Worm (Caenorhabditis elegans): ENCODE data around the gene elb-1.
A peak's percentile ranks its signal among the peaks of the same experiment; 100 is the strongest.

elb-1 gene

DNA sequence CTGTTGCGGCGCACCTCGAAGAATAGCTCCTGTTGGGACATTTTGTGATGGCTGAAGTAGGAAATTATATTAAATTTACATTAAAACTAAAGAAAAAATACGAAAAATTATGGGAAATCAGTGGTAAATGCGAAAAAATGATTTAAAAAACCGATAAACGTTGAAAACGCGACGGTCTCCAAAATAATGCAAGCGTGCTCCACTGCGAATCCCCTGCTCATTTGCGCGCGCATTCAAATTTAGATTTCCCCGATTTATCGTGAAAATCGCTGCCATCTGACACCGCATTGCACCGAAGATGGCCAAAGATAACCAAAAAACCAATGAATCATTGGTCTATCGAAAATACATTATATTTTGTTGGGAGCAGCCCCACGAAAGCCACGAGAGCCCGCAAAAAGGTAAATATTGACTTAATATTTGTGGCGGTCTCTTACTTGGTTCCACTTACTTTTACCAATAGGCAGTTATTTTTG lies at the start of gene elb-1, which contains the start of gene Y41C4A.11:
TSS of gene elb-1 (minus strand) at position 51 of the 476 bp plus-strand sequence.
TSS of gene Y41C4A.11 (plus strand) at position 461 of the 476 bp plus-strand sequence.
- TF ChIP-seq cog-1 (tag; optimal IDR thresholded peaks at IDR 0.05), result no peak
- TF ChIP-seq flt-1 (GFP tag; IDR thresholded peaks at IDR 0.05), result no peak
- no peak for TF ChIP-seq tab-1 (GFP tag; IDR thresholded peaks at IDR 0.05)
- no peak for TF ChIP-seq ztf-29 (GFP tag; IDR thresholded peaks at IDR 0.05)
- no peak for TF ChIP-seq ref-1 (GFP tag; conservative IDR thresholded peaks at IDR 0.05)
- TF ChIP-seq ztf-23 (GFP tag; IDR thresholded peaks at IDR 0.05), result no peak
- no peak for TF ChIP-seq klf-2 (GFP tag; conservative IDR thresholded peaks at IDR 0.05)
- TF ChIP-seq med-1 (GFP tag; optimal IDR thresholded peaks at IDR 0.05; ENCODE audit: insufficient read depth), result no peak
- no peak for TF ChIP-seq T22C8.4 (GFP tag; IDR thresholded peaks at IDR 0.05)

DNA sequence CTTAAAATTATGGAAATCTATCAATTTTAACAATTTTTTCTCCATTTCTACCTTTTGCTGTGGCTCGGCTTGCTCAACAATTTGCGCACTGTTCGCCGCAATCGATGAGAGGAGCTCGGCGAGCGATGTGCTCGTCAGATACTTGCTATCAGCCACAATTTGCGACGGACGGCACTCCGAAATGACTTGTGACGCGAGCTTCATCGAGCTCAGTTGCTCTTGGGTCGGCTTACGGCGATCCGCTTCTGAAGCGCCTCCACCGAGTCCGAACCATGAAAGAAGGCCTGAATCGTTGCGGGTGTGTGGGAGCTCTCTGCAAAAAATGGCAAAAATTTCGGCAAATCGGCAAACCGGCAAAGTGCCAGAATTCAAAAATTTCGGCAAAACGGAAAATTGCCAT lies 41.4 kb upstream of the elb-1 start:
- TF ChIP-seq klf-2 (GFP tag; conservative IDR thresholded peaks at IDR 0.05) (no peak), flt-1 (GFP tag; IDR thresholded peaks at IDR 0.05) (no peak), ztf-29 (GFP tag; IDR thresholded peaks at IDR 0.05) (no peak), ref-1 (GFP tag; conservative IDR thresholded peaks at IDR 0.05) (no peak), T22C8.4 (GFP tag; IDR thresholded peaks at IDR 0.05) (no peak), cog-1 (tag; optimal IDR thresholded peaks at IDR 0.05) (no peak), ztf-23 (GFP tag; IDR thresholded peaks at IDR 0.05) (no peak), med-1 (GFP tag; optimal IDR thresholded peaks at IDR 0.05; ENCODE audit: insufficient read depth) (no peak), tab-1 (GFP tag; IDR thresholded peaks at IDR 0.05) (no peak)

DNA sequence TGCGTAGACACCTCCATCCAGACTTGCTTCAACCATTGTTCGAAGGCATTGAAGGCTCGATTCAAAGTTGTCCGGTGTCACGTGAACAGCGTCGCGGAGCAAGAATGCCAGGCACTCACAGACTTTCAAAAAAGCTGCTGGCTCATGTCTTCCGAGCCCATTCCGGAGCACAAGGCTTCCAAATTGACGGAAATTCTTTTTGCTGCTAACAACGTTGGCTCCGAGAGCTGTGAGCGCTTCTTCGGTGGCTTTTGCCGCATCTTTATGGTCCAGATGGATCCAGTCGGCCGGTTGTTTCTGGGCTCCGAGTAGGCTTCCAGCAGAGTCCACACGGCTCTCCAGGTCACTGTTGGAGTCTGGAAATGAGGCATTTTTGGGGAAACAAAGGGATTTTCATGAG lies 38.6 kb upstream of the elb-1 start:
- TF ChIP-seq T22C8.4 (GFP tag; IDR thresholded peaks at IDR 0.05) (no peak), ztf-23 (GFP tag; IDR thresholded peaks at IDR 0.05) (no peak), flt-1 (GFP tag; IDR thresholded peaks at IDR 0.05) (no peak), ref-1 (GFP tag; conservative IDR thresholded peaks at IDR 0.05) (no peak), tab-1 (GFP tag; IDR thresholded peaks at IDR 0.05) (no peak), klf-2 (GFP tag; conservative IDR thresholded peaks at IDR 0.05) (no peak)

DNA sequence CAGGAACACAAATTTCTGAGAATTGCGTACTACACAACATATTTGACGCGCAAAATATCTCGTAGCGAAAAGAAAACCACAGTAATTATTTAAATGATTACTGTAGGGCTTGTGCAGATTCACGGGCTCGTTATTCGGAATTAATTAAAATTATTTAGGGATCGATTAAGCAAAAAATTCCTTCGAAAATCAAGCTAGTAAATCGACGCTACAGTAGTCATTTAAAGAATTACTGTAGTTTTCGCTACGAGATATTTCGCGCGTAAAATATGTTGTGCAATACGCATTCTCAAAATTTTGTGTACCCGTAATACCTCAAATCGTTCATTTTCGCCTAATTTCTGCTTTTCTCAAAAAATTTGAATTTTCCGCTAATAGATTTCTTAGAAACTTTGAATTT lies 31.6 kb upstream of the elb-1 start:
- TF ChIP-seq T22C8.4 (GFP tag; IDR thresholded peaks at IDR 0.05), result no peak
- no peak for TF ChIP-seq med-1 (GFP tag; optimal IDR thresholded peaks at IDR 0.05; ENCODE audit: insufficient read depth)
- no peak for TF ChIP-seq klf-2 (GFP tag; conservative IDR thresholded peaks at IDR 0.05)
- no peak for TF ChIP-seq tab-1 (GFP tag; IDR thresholded peaks at IDR 0.05)
- no peak for TF ChIP-seq flt-1 (GFP tag; IDR thresholded peaks at IDR 0.05)
- TF ChIP-seq ztf-23 (GFP tag; IDR thresholded peaks at IDR 0.05), result no peak
- TF ChIP-seq ref-1 (GFP tag; conservative IDR thresholded peaks at IDR 0.05), result no peak
- no peak for TF ChIP-seq ztf-29 (GFP tag; IDR thresholded peaks at IDR 0.05)
- no peak for TF ChIP-seq cog-1 (tag; optimal IDR thresholded peaks at IDR 0.05)

DNA sequence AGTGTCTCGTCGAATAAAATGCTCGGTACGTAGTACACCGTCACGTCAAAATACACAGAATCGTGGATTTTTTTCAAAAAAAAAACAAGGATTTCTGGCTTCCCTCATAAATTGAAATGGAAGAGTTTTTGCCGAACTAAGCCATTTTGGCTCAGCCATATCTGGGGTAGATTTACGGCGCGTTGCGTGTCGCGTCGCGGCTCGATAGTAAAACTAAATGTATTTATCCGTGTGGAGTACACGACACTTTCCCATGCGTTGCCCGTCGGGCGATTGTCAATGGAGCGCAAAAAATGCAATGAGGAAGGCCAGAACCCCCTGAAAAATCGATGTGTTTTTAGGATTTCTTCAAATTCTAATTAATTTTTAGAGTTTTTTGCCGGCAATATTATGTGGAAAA lies 31.0 kb upstream of the elb-1 start:
- TF ChIP-seq flt-1 (GFP tag; IDR thresholded peaks at IDR 0.05) (no peak), ztf-23 (GFP tag; IDR thresholded peaks at IDR 0.05) (no peak), T22C8.4 (GFP tag; IDR thresholded peaks at IDR 0.05) (no peak), klf-2 (GFP tag; conservative IDR thresholded peaks at IDR 0.05) (no peak)

DNA sequence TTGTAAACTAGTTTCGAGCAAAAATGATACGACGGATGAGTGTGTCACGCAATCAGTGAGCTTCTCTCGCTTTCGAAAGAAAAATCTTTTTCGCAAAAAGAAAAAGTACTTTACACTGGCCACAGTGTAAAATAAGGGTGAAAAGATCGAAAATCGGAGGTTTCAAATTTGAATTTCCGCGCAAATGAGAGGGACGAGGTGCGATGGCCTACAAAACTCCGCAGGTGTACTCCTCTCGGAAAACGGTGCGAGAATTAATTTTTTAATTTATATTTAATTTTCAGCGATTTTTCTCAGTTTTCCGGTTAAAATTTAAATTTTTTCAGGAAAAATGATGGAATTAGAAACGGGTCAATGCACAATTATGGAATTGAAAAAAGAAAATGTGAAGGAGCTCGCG lies 27.5 kb upstream of the elb-1 start, which contains the start of gene mrt-2:
TSS of gene mrt-2 (plus strand) at position 49 of the 400 bp plus-strand sequence.
- TF ChIP-seq T22C8.4 (GFP tag; IDR thresholded peaks at IDR 0.05) (peak; percentile 10; the same call in 1 of the 2 replicates), tab-1 (GFP tag; IDR thresholded peaks at IDR 0.05) (no peak), klf-2 (GFP tag; conservative IDR thresholded peaks at IDR 0.05) (0 out of 2 replicates have a peak, but pooled peaks have one; percentile 33), cog-1 (tag; optimal IDR thresholded peaks at IDR 0.05) (peak; percentile 28), med-1 (GFP tag; optimal IDR thresholded peaks at IDR 0.05; ENCODE audit: insufficient read depth) (no peak), ztf-23 (GFP tag; IDR thresholded peaks at IDR 0.05) (0 out of 2 replicates have a peak, but pooled peaks have one; percentile 56), flt-1 (GFP tag; IDR thresholded peaks at IDR 0.05) (peak; percentile 78), ref-1 (GFP tag; conservative IDR thresholded peaks at IDR 0.05) (no peak), ztf-29 (GFP tag; IDR thresholded peaks at IDR 0.05) (no peak)

DNA sequence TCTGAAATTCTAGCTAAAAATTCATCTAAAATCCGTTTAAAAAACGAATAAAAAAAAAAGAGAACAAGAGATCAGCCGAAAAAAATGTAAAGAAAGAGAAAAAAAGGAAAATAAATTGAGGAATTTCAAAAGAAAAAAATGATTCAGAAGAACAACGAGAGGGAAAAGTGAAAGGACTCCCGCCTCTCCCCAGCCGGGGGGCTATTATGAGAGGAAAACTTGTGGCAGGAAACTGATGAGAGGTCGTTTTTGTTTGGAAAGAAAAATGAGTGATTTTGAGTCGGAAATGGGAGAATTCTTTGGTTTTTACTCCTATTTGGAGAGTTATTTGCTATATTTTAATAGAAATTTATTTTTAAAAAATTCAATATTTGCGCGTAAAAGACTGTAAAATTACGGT lies 22.9 kb upstream of the elb-1 start:
- TF ChIP-seq cog-1 (tag; optimal IDR thresholded peaks at IDR 0.05), result no peak
- no peak for TF ChIP-seq med-1 (GFP tag; optimal IDR thresholded peaks at IDR 0.05; ENCODE audit: insufficient read depth)
- no peak for TF ChIP-seq ztf-23 (GFP tag; IDR thresholded peaks at IDR 0.05)
- TF ChIP-seq klf-2 (GFP tag; conservative IDR thresholded peaks at IDR 0.05), result no peak
- no peak for TF ChIP-seq ztf-29 (GFP tag; IDR thresholded peaks at IDR 0.05)
- no peak for TF ChIP-seq ref-1 (GFP tag; conservative IDR thresholded peaks at IDR 0.05)
- no peak for TF ChIP-seq tab-1 (GFP tag; IDR thresholded peaks at IDR 0.05)
- no peak for TF ChIP-seq flt-1 (GFP tag; IDR thresholded peaks at IDR 0.05)
- TF ChIP-seq T22C8.4 (GFP tag; IDR thresholded peaks at IDR 0.05), result no peak

DNA sequence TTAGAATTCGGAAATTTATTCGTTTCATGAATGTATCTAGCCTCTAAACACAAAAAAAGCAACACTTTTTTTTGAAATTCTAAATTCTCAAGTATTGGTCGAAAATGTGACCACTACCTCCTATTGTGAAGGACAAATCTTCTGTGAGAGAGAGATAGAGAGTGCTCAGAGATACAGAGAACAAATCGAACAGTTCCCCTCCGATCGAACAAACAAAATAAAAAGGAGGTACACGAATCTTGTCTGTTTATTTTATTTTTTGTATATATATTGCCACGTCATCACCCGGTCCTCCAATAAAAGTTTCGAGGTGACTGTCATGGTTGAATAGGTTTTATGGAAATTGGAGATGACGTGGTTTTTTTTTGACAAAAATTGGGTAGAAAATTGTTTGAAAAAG lies 21.6 kb upstream of the elb-1 start:
- TF ChIP-seq ztf-23 (GFP tag; IDR thresholded peaks at IDR 0.05), result no peak
- no peak for TF ChIP-seq cog-1 (tag; optimal IDR thresholded peaks at IDR 0.05)
- TF ChIP-seq ztf-29 (GFP tag; IDR thresholded peaks at IDR 0.05), result no peak
- TF ChIP-seq flt-1 (GFP tag; IDR thresholded peaks at IDR 0.05), result no peak
- TF ChIP-seq tab-1 (GFP tag; IDR thresholded peaks at IDR 0.05), result no peak
- TF ChIP-seq ref-1 (GFP tag; conservative IDR thresholded peaks at IDR 0.05), result no peak
- TF ChIP-seq klf-2 (GFP tag; conservative IDR thresholded peaks at IDR 0.05), result no peak
- no peak for TF ChIP-seq T22C8.4 (GFP tag; IDR thresholded peaks at IDR 0.05)
- no peak for TF ChIP-seq med-1 (GFP tag; optimal IDR thresholded peaks at IDR 0.05; ENCODE audit: insufficient read depth)

DNA sequence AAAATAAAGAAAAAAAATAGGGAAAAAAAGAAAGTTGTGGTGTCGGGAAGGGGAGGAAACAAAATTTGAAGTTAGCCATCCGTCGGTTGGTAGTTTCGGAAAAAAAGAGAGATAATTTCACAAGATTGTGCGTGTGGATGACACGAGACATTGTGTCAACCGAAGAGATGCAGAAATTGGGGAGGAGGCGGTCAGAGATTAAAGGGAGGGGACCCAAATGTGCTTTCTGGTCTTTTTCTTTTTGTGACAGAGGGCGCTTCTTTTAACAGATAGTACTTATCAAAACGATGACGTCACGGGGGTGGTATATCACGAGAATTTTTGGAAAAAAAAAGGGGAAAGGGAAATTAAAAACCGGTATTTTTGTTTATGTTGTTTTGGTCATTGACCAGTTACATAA lies 19.2 kb upstream of the elb-1 start:
- no peak for TF ChIP-seq klf-2 (GFP tag; conservative IDR thresholded peaks at IDR 0.05)
- no peak for TF ChIP-seq med-1 (GFP tag; optimal IDR thresholded peaks at IDR 0.05; ENCODE audit: insufficient read depth)
- no peak for TF ChIP-seq flt-1 (GFP tag; IDR thresholded peaks at IDR 0.05)
- no peak for TF ChIP-seq T22C8.4 (GFP tag; IDR thresholded peaks at IDR 0.05)
- TF ChIP-seq ztf-23 (GFP tag; IDR thresholded peaks at IDR 0.05), result no peak
- no peak for TF ChIP-seq ref-1 (GFP tag; conservative IDR thresholded peaks at IDR 0.05)

DNA sequence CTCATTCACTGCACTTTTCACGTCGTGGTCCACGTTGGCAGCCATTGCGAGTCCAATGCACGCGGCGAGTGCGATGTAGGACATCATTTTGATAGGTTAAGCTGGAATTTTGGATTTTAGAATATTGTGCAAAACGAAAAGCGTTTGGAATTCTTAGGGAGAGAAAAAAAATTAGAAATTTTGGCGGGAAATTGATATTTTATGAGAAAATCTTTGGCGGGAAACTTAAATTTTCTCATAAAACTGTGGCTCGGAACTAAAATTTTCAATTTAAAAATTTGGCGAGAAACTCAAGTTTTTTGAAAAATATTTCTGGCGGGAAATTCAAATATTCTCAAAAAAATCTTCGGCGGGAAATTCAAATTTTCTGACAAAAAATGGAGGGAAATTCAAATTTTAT lies 18.3 kb upstream of the elb-1 start, which contains the start of gene sup-1:
TSS of gene sup-1 (minus strand) at position 101 of the 400 bp plus-strand sequence.
- TF ChIP-seq T22C8.4 (GFP tag; IDR thresholded peaks at IDR 0.05) (no peak), ztf-29 (GFP tag; IDR thresholded peaks at IDR 0.05) (no peak), med-1 (GFP tag; optimal IDR thresholded peaks at IDR 0.05; ENCODE audit: insufficient read depth) (no peak), ztf-23 (GFP tag; IDR thresholded peaks at IDR 0.05) (no peak), cog-1 (tag; optimal IDR thresholded peaks at IDR 0.05) (no peak), flt-1 (GFP tag; IDR thresholded peaks at IDR 0.05) (no peak), klf-2 (GFP tag; conservative IDR thresholded peaks at IDR 0.05) (no peak), ref-1 (GFP tag; conservative IDR thresholded peaks at IDR 0.05) (no peak), tab-1 (GFP tag; IDR thresholded peaks at IDR 0.05) (no peak)
